4 fruit fly cellular contexts compared by ENCODE assay signal in the genomic region with DNA sequence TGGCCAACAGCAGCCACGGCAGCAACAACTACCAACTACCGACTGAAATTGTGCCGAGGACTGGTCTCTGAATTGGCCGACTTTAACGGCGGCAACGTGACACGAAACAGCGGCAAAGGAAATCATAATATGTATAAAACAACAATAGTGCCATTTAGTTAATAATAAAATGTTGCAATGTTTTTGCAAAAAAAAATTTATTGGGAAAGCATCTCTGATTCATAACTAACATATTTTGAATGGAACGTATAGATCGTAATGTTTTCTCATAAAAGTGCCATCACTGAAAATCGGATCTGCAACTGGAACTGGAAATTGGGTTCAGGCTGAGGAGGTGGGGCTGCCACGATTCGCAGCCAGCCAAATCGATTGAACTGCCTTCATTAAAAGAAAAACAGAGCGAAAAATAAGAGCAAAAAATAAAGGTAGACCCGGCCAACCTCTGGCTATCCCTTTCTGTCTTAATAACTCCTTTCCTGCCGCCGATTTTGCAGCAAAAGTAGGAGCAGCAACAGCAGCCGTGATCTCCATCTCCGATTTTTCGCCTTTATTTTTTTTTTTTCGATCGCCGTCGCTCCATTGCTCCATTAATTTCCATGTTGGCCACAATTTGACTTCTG.
TF ChIP-seq lines count a peak whose summit lies in the region.

No protein-coding gene starts in this region.

- TF ChIP-seq CTCF in whole organism, embryonic (GFP tag; optimal IDR thresholded peaks at IDR 0.05; lab: Kevin White, UChicago) = no peak

TF ChIP-seq in whole organism, embryonic, 481 proteins besides CTCF, POLR2A, EP300 and RAD21 (continues in another document):
- TF ChIP-seq bigmax (GFP tag; optimal IDR thresholded peaks at IDR 0.05; lab: Kevin White, UChicago) (no peak), Abd-B (GFP tag; optimal IDR thresholded peaks at IDR 0.05; lab: Kevin White, UChicago) (no peak), scrt (GFP tag; optimal IDR thresholded peaks at IDR 0.05; lab: Kevin White, UChicago) (no peak), CG5245 (GFP tag; optimal IDR thresholded peaks at IDR 0.05; lab: Kevin White, UChicago) (no peak), D19B (GFP tag; optimal IDR thresholded peaks at IDR 0.05; lab: Kevin White, UChicago) (no peak), sens (GFP tag; lab: Kevin White, UChicago) (peak; percentile 5), insv (GFP tag; optimal IDR thresholded peaks at IDR 0.05; lab: Kevin White, UChicago) (no peak), CG10959 (GFP tag; IDR thresholded peaks at IDR 0.05; lab: Robert Waterston, UW) (no peak), CG34224 (GFP tag; IDR thresholded peaks at IDR 0.05; lab: Robert Waterston, UW; ENCODE audit: partially characterized antibody) (no peak), CG15514 (GFP tag; optimal IDR thresholded peaks at IDR 0.05; lab: Kevin White, UChicago) (no peak), BtbVII (GFP tag; optimal IDR thresholded peaks at IDR 0.05; lab: Kevin White, UChicago) (no peak), Hmx (GFP tag; optimal IDR thresholded peaks at IDR 0.05; lab: Kevin White, UChicago) (no peak), Ravus (GFP tag; IDR thresholded peaks at IDR 0.05; lab: Robert Waterston, UW) (no peak), grn (GFP tag; optimal IDR thresholded peaks at IDR 0.05; lab: Kevin White, UChicago) (no peak), Oaz (GFP tag; IDR thresholded peaks at IDR 0.05; lab: Robert Waterston, UW) (no peak), Vsx1 (GFP tag; optimal IDR thresholded peaks at IDR 0.05; lab: Kevin White, UChicago) (no peak), eve (GFP tag; optimal IDR thresholded peaks at IDR 0.05; lab: Kevin White, UChicago) (no peak), danr (GFP tag; IDR thresholded peaks at IDR 0.05; lab: Robert Waterston, UW) (no peak), lbe (GFP tag; optimal IDR thresholded peaks at IDR 0.05; lab: Kevin White, UChicago) (peak; percentile 34), Neu2 (GFP tag; optimal IDR thresholded peaks at IDR 0.05; lab: Kevin White, UChicago; ENCODE audit: borderline replicate concordance) (no peak), B-H1 (GFP tag; IDR thresholded peaks at IDR 0.05; lab: Robert Waterston, UW) (no peak), CG32532 (GFP tag; IDR thresholded peaks at IDR 0.05; lab: Robert Waterston, UW) (no peak)

TF ChIP-seq in whole organism, prepupa, 60 proteins besides CTCF, POLR2A, EP300 and RAD21 (continues in another document):
- TF ChIP-seq CG9139 (GFP tag; optimal IDR thresholded peaks at IDR 0.05; lab: Kevin White, UChicago) (no peak), CG6276 (GFP tag; optimal IDR thresholded peaks at IDR 0.05; lab: Kevin White, UChicago) (peak; percentile 32), Gug (GFP tag; IDR thresholded peaks at IDR 0.05; lab: Robert Waterston, UW) (no peak), salr (GFP tag; optimal IDR thresholded peaks at IDR 0.05; lab: Kevin White, UChicago) (peak in 1 of 2 experiments; percentile 11), Sox14 (GFP tag; optimal IDR thresholded peaks at IDR 0.05; lab: Kevin White, UChicago) (peak; percentile 52), CG3032 (tag; optimal IDR thresholded peaks at IDR 0.05; lab: Kevin White, UChicago) (peak; percentile 60), CG7368 (GFP tag; optimal IDR thresholded peaks at IDR 0.05; lab: Kevin White, UChicago) (peak; percentile 45), CG1621 (tag; optimal IDR thresholded peaks at IDR 0.05; lab: Kevin White, UChicago) (peak; percentile 45), achi (GFP tag; optimal IDR thresholded peaks at IDR 0.05; lab: Kevin White, UChicago) (peak; percentile 67), Sox102F (GFP tag; optimal IDR thresholded peaks at IDR 0.05; lab: Kevin White, UChicago) (peak; percentile 79), Hr38 (GFP tag; optimal IDR thresholded peaks at IDR 0.05; lab: Kevin White, UChicago) (no peak), dsx (GFP tag; optimal IDR thresholded peaks at IDR 0.05; lab: Kevin White, UChicago; ENCODE audit: poor library complexity, severe bottlenecking) (peak; percentile 56), CG15336 (GFP tag; IDR thresholded peaks at IDR 0.05; lab: Robert Waterston, UW) (peak; percentile 71), Eip93F (GFP tag; optimal IDR thresholded peaks at IDR 0.05; lab: Kevin White, UChicago) (peak; percentile 10), Ets96B (tag; optimal IDR thresholded peaks at IDR 0.05; lab: Kevin White, UChicago) (peak; percentile 61), Met (GFP tag; optimal IDR thresholded peaks at IDR 0.05; lab: Kevin White, UChicago) (peak; percentile 82), fkh (GFP tag; optimal IDR thresholded peaks at IDR 0.05; lab: Kevin White, UChicago) (no peak), topi (GFP tag; optimal IDR thresholded peaks at IDR 0.05; lab: Kevin White, UChicago) (peak; percentile 76), CG6808 (GFP tag; optimal IDR thresholded peaks at IDR 0.05; lab: Kevin White, UChicago) (peak; percentile 32), CG6163 (GFP tag; IDR thresholded peaks at IDR 0.05; lab: Robert Waterston, UW) (peak; percentile 78), CG32006 (GFP tag; optimal IDR thresholded peaks at IDR 0.05; lab: Kevin White, UChicago) (peak; percentile 62)

TF ChIP-seq in whole organism, pupa, 21 proteins besides CTCF, POLR2A, EP300 and RAD21:
- TF ChIP-seq CG9948 (tag; optimal IDR thresholded peaks at IDR 0.05; lab: Kevin White, UChicago) (peak; percentile 61), Pif1A (GFP tag; optimal IDR thresholded peaks at IDR 0.05; lab: Kevin White, UChicago) (peak; percentile 65), fd96Ca (GFP tag; IDR thresholded peaks at IDR 0.05; lab: Robert Waterston, UW) (no peak; the same call in 1 of the 3 replicates), gl (tag; optimal IDR thresholded peaks at IDR 0.05; lab: Kevin White, UChicago) (no peak), CG32121 (GFP tag; IDR thresholded peaks at IDR 0.05; lab: Robert Waterston, UW) (peak; percentile 23; the same call in 1 of the 2 replicates), CG17806 (tag; optimal IDR thresholded peaks at IDR 0.05; lab: Kevin White, UChicago) (peak; percentile 53), CG8301 (tag; optimal IDR thresholded peaks at IDR 0.05; lab: Kevin White, UChicago) (peak; percentile 51), CG14655 (GFP tag; optimal IDR thresholded peaks at IDR 0.05; lab: Kevin White, UChicago) (peak; percentile 48), CG34367 (tag; optimal IDR thresholded peaks at IDR 0.05; lab: Kevin White, UChicago) (peak; percentile 57), EcR (GFP tag; optimal IDR thresholded peaks at IDR 0.05; lab: Kevin White, UChicago) (no peak), CG8159 (tag; optimal IDR thresholded peaks at IDR 0.05; lab: Kevin White, UChicago) (peak; percentile 71), Pif1B (GFP tag; optimal IDR thresholded peaks at IDR 0.05; lab: Kevin White, UChicago) (peak; percentile 31), CG13204 (GFP tag; optimal IDR thresholded peaks at IDR 0.05; lab: Kevin White, UChicago) (peak; percentile 6), CG10348 (GFP tag; IDR thresholded peaks at IDR 0.05; lab: Robert Waterston, UW) (no peak), CG12605 (GFP tag; IDR thresholded peaks at IDR 0.05; lab: Robert Waterston, UW) (peak; percentile 24; the same call in 1 of the 2 replicates), CG4496 (GFP tag; IDR thresholded peaks at IDR 0.05; lab: Robert Waterston, UW) (peak; percentile 67; the same call in 2 of the 3 replicates), D1 (tag; optimal IDR thresholded peaks at IDR 0.05; lab: Kevin White, UChicago) (no peak), Ets98B (GFP tag; IDR thresholded peaks at IDR 0.05; lab: Robert Waterston, UW) (peak; percentile 39; the same call in 1 of the 2 replicates), Snoo (tag; optimal IDR thresholded peaks at IDR 0.05; lab: Kevin White, UChicago) (peak; percentile 53), CG15710 (tag; optimal IDR thresholded peaks at IDR 0.05; lab: Kevin White, UChicago) (peak; percentile 66)

TF ChIP-seq in whole organism, wandering third instar larva, 38 proteins besides CTCF, POLR2A, EP300 and RAD21 (continues in another document):
- TF ChIP-seq psq (GFP tag; optimal IDR thresholded peaks at IDR 0.05; lab: Kevin White, UChicago) (peak; percentile 68), pan (optimal IDR thresholded peaks at IDR 0.05; lab: Kevin White, UChicago) (no peak), Myc (optimal IDR thresholded peaks at IDR 0.05; lab: Kevin White, UChicago) (no peak), Hnf4 (GFP tag; optimal IDR thresholded peaks at IDR 0.05; lab: Kevin White, UChicago) (peak; percentile 77), dl (GFP tag; optimal IDR thresholded peaks at IDR 0.05; lab: Kevin White, UChicago; ENCODE audit: insufficient read depth in 1 of 2, partially characterized antibody in 2 of 2) (no peak), brk (GFP tag; optimal IDR thresholded peaks at IDR 0.05; lab: Kevin White, UChicago) (peak; percentile 48), HLH106 (tag; optimal IDR thresholded peaks at IDR 0.05; lab: Kevin White, UChicago) (peak; percentile 67), foxo (GFP tag; optimal IDR thresholded peaks at IDR 0.05; lab: Kevin White, UChicago) (peak in 1 of 2 experiments; percentile 79), Dfd (GFP tag; optimal IDR thresholded peaks at IDR 0.05; lab: Kevin White, UChicago) (no peak), tai (GFP tag; optimal IDR thresholded peaks at IDR 0.05; lab: Kevin White, UChicago) (peak; percentile 60), Hr83 (GFP tag; optimal IDR thresholded peaks at IDR 0.05; lab: Kevin White, UChicago; ENCODE audit: poor library complexity, severe bottlenecking) (no peak), Rel (GFP tag; optimal IDR thresholded peaks at IDR 0.05; lab: Kevin White, UChicago) (no peak), Rel (tag; optimal IDR thresholded peaks at IDR 0.05; lab: Kevin White, UChicago) (no peak), br (GFP tag; optimal IDR thresholded peaks at IDR 0.05; lab: Kevin White, UChicago) (peak; percentile 79), dsf (GFP tag; optimal IDR thresholded peaks at IDR 0.05; lab: Kevin White, UChicago; ENCODE audit: borderline replicate concordance) (peak; percentile 17), N (GFP tag; optimal IDR thresholded peaks at IDR 0.05; lab: Kevin White, UChicago) (no peak), rgr (GFP tag; optimal IDR thresholded peaks at IDR 0.05; lab: Kevin White, UChicago) (peak; percentile 65), Mio (GFP tag; optimal IDR thresholded peaks at IDR 0.05; lab: Kevin White, UChicago) (no peak), CG9705 (GFP tag; optimal IDR thresholded peaks at IDR 0.05; lab: Kevin White, UChicago) (peak; percentile 22), fru (GFP tag; optimal IDR thresholded peaks at IDR 0.05; lab: Kevin White, UChicago) (peak; percentile 81), CG32264 (GFP tag; optimal IDR thresholded peaks at IDR 0.05; lab: Kevin White, UChicago) (peak; percentile 50), Sp1 (GFP tag; optimal IDR thresholded peaks at IDR 0.05; lab: Kevin White, UChicago) (peak; percentile 68), Abd-B (GFP tag; optimal IDR thresholded peaks at IDR 0.05; lab: Kevin White, UChicago) (no peak), Hr78 (GFP tag; optimal IDR thresholded peaks at IDR 0.05; lab: Kevin White, UChicago) (no peak), woc (GFP tag; optimal IDR thresholded peaks at IDR 0.05; lab: Kevin White, UChicago) (peak; percentile 81), usp (GFP tag; optimal IDR thresholded peaks at IDR 0.05; lab: Kevin White, UChicago) (no peak), OdsH (GFP tag; optimal IDR thresholded peaks at IDR 0.05; lab: Kevin White, UChicago) (peak; percentile 80), Vsx2 (GFP tag; optimal IDR thresholded peaks at IDR 0.05; lab: Kevin White, UChicago; ENCODE audit: partially characterized antibody) (no peak)
